Worm (Caenorhabditis elegans) whole organism, L4 larva: Measurements from ENCODE around the gene R05H10.7.

ENCODE experiments used
- F26F4.8 ChIP-seq: fragments of 200-800 bp; sonication (Bioruptor generic); conservative IDR thresholded peaks from 2 replicates; pipeline ENCODE4 v1.3.6; 2022; ENCODE audit warnings: missing genetic modification characterization, missing compliant biosample characterization
- R02D3.7 ChIP-seq: fragments of 150-350 bp; sonication (generic microtip); optimal IDR thresholded peaks from 3 replicates; lab custom pipeline; 2014; ENCODE audit warnings: missing biosample characterization, missing genetic modification characterization
- Y105C5A.15 ChIP-seq: fragments of 200-800 bp; sonication (Bioruptor generic); IDR thresholded peaks from 2 replicates; pipeline ENCODE4 v1.3.6; 2022; ENCODE audit warnings: missing genetic modification characterization, missing compliant biosample characterization
- Y75B8A.6 ChIP-seq: fragments of 200-800 bp; sonication (Bioruptor generic); IDR thresholded peaks from 2 replicates; pipeline ENCODE4 v1.3.6; 2022; ENCODE audit warnings: missing genetic modification reagents, missing genetic modification characterization, missing compliant biosample characterization
- ZK337.2 ChIP-seq: fragments of 200-800 bp; sonication (Bioruptor generic); IDR thresholded peaks from 2 replicates; pipeline ENCODE4 v1.3.6; 2022; ENCODE audit warnings: missing genetic modification reagents, missing genetic modification characterization, missing compliant biosample characterization
- ZK546.5 ChIP-seq, 2 experiments: sonication (generic microtip); optimal IDR thresholded peaks; 2 replicates each; lab custom pipeline; 2017; ENCODE audit warnings: missing biosample characterization in 2 of 2, missing genetic modification characterization in 2 of 2
- aha-1 ChIP-seq: fragments of 150-350 bp; peaks from one replicate; lab custom pipeline; 2014; ENCODE audit warnings: missing biosample characterization, missing genetic modification characterization
- ceh-44 ChIP-seq: fragments of 200-800 bp; sonication (Bioruptor generic); IDR thresholded peaks from 2 replicates; pipeline ENCODE4 v1.3.6; 2022; ENCODE audit warnings: missing genetic modification reagents, missing genetic modification characterization, missing compliant biosample characterization
- ceh-62 ChIP-seq: sonication (generic microtip); optimal IDR thresholded peaks from 2 replicates; lab custom pipeline; 2017; ENCODE audit warnings: missing biosample characterization, missing genetic modification characterization
- ces-1 ChIP-seq: fragments of 150-350 bp; sonication (generic microtip); optimal IDR thresholded peaks from 4 replicates; lab custom pipeline; 2014; ENCODE audit warnings: missing biosample characterization, missing genetic modification reagents, missing genetic modification characterization
- ctbp-1 ChIP-seq: fragments of 200-800 bp; sonication (Bioruptor generic); IDR thresholded peaks from 2 replicates; pipeline ENCODE4 v1.3.6; 2022; ENCODE audit warnings: missing genetic modification reagents, missing genetic modification characterization, missing compliant biosample characterization
- daf-12 ChIP-seq: fragments of 150-350 bp; optimal IDR thresholded peaks from 2 replicates; lab custom pipeline; 2014; ENCODE audit warnings: missing biosample characterization, missing genetic modification reagents, missing genetic modification characterization
- daf-16 ChIP-seq, 3 experiments: sonication (generic microtip); optimal IDR thresholded peaks; 2 replicates each; lab custom pipeline; 2016 to 2017; ENCODE audit warnings: missing genetic modification characterization in 3 of 3, missing genetic modification reagents in 3 of 3, mild to moderate bottlenecking in 2 of 3, missing compliant biosample characterization in 2 of 3, missing biosample characterization in 1 of 3, moderate library complexity in 1 of 3
- dmd-8 ChIP-seq: fragments of 200-800 bp; sonication (Bioruptor generic); IDR thresholded peaks from 2 replicates; pipeline ENCODE4 v1.3.6; 2022; ENCODE audit warnings: missing genetic modification characterization, missing compliant biosample characterization
- dmd-9 ChIP-seq: fragments of 200-800 bp; sonication (Bioruptor generic); IDR thresholded peaks from 2 replicates; pipeline ENCODE4 v1.3.6; 2022; ENCODE audit warnings: missing genetic modification reagents, missing genetic modification characterization, missing compliant biosample characterization
- dve-1 ChIP-seq: sonication (generic microtip); optimal IDR thresholded peaks from 2 replicates; lab custom pipeline; 2017; ENCODE audit warnings: antibody characterized with exemption, mild to moderate bottlenecking, missing genetic modification characterization, missing compliant biosample characterization; ENCODE audit not compliant: insufficient read depth
- fkh-10 ChIP-seq: fragments of 150-350 bp; optimal IDR thresholded peaks from 2 replicates; lab custom pipeline; 2014; ENCODE audit warnings: missing biosample characterization, missing genetic modification reagents, missing genetic modification characterization
- gei-8 ChIP-seq: fragments of 200-800 bp; sonication (Bioruptor generic); optimal IDR thresholded peaks from 2 replicates; lab custom pipeline; 2018; ENCODE audit warnings: mild to moderate bottlenecking, missing genetic modification characterization, missing compliant biosample characterization
- hlh-11 ChIP-seq: fragments of 200-800 bp; sonication (Bioruptor generic); optimal IDR thresholded peaks from 2 replicates; lab custom pipeline; 2018; ENCODE audit warnings: mild to moderate bottlenecking, missing genetic modification characterization, missing compliant biosample characterization
- hlh-30 ChIP-seq: sonication (generic microtip); optimal IDR thresholded peaks from 2 replicates; lab custom pipeline; 2017; ENCODE audit warnings: antibody characterized with exemption, mild to moderate bottlenecking, missing genetic modification characterization, missing compliant biosample characterization; ENCODE audit not compliant: insufficient read depth
- hmg-1.1 ChIP-seq: fragments of 200-800 bp; sonication (Bioruptor generic); IDR thresholded peaks from 2 replicates; pipeline ENCODE4 v1.3.6; 2022; ENCODE audit warnings: missing genetic modification reagents, missing genetic modification characterization, missing compliant biosample characterization
- lin-13 ChIP-seq: fragments of 150-350 bp; optimal IDR thresholded peaks from 2 replicates; lab custom pipeline; 2014; ENCODE audit warnings: missing biosample characterization, missing genetic modification reagents, missing genetic modification characterization
- lin-29 ChIP-seq: fragments of 200-800 bp; sonication (Bioruptor generic); IDR thresholded peaks from 2 replicates; pipeline ENCODE4 v1.3.6; 2022; ENCODE audit warnings: missing genetic modification reagents, missing genetic modification characterization, missing compliant biosample characterization
- lin-38 ChIP-seq: fragments of 200-800 bp; sonication (Bioruptor generic); IDR thresholded peaks from 2 replicates; pipeline ENCODE4 v1.3.6; 2022; ENCODE audit warnings: missing genetic modification reagents, missing genetic modification characterization, missing compliant biosample characterization
- lir-3 ChIP-seq: sonication (generic microtip); optimal IDR thresholded peaks from 2 replicates; lab custom pipeline; 2016; ENCODE audit warnings: mild to moderate bottlenecking, missing genetic modification characterization, missing compliant biosample characterization
- lsy-2 ChIP-seq, 2 experiments: fragments of 150-350 bp in 1 of 2; sonication (generic microtip) in 1 of 2; optimal IDR thresholded peaks; 2 replicates each; lab custom pipeline; 2014 to 2017; ENCODE audit warnings: missing biosample characterization in 2 of 2, missing genetic modification characterization in 2 of 2
- mdt-29 ChIP-seq: fragments of 200-800 bp; sonication (Bioruptor generic); IDR thresholded peaks from 2 replicates; pipeline ENCODE4 v1.3.6; 2022; ENCODE audit warnings: missing genetic modification reagents, missing genetic modification characterization, missing compliant biosample characterization
- mep-1 ChIP-seq: fragments of 150-350 bp; sonication (generic microtip); optimal IDR thresholded peaks from 3 replicates; lab custom pipeline; 2014; ENCODE audit warnings: missing biosample characterization, missing genetic modification characterization
- mes-2 ChIP-seq: sonication (generic microtip); optimal IDR thresholded peaks from 2 replicates; lab custom pipeline; 2016; ENCODE audit warnings: missing genotype, mild to moderate bottlenecking, missing genetic modification characterization, missing compliant biosample characterization; ENCODE audit not compliant: poor library complexity, severe bottlenecking
- nhr-10 ChIP-seq: fragments of 150-350 bp; optimal IDR thresholded peaks from 2 replicates; lab custom pipeline; 2014; ENCODE audit warnings: missing biosample characterization, missing genetic modification characterization
- nhr-102 ChIP-seq: sonication (generic microtip); optimal IDR thresholded peaks from 2 replicates; lab custom pipeline; 2016; ENCODE audit warnings: mild to moderate bottlenecking, missing genetic modification characterization, moderate library complexity, missing compliant biosample characterization
- nhr-237 ChIP-seq: sonication (generic microtip); optimal IDR thresholded peaks from 2 replicates; lab custom pipeline; 2017; ENCODE audit warnings: missing biosample characterization, missing genetic modification characterization
- nhr-25 ChIP-seq: sonication (generic microtip); optimal IDR thresholded peaks from 2 replicates; lab custom pipeline; 2017; ENCODE audit warnings: missing genetic modification characterization, mild to moderate bottlenecking, missing compliant biosample characterization, antibody characterized with exemption, moderate library complexity, borderline replicate concordance; ENCODE audit not compliant: insufficient read depth
- nhr-41 ChIP-seq: fragments of 200-800 bp; sonication (Bioruptor generic); IDR thresholded peaks from 2 replicates; pipeline ENCODE4 v1.3.6; 2022; ENCODE audit warnings: missing genetic modification reagents, missing genetic modification characterization, missing compliant biosample characterization
- nhr-42 ChIP-seq: fragments of 200-800 bp; sonication (Bioruptor generic); IDR thresholded peaks from 2 replicates; pipeline ENCODE4 v1.3.6; 2022; ENCODE audit warnings: missing genetic modification characterization, missing compliant biosample characterization
- nhr-48 ChIP-seq: sonication (generic microtip); optimal IDR thresholded peaks from 2 replicates; lab custom pipeline; 2016; ENCODE audit warnings: mild to moderate bottlenecking, missing genetic modification characterization, missing compliant biosample characterization
- nhr-6 ChIP-seq: fragments of 150-350 bp; optimal IDR thresholded peaks from 2 replicates; lab custom pipeline; 2014; ENCODE audit warnings: missing biosample characterization, missing genetic modification characterization
- nhr-77 ChIP-seq: fragments of 150-350 bp; optimal IDR thresholded peaks from 2 replicates; lab custom pipeline; 2014; ENCODE audit warnings: missing biosample characterization, missing genetic modification characterization
- pha-4 ChIP-seq, 2 experiments: fragments of 150-350 bp in 1 of 2; fragments of 200-800 bp in 1 of 2; sonication (Bioruptor generic) in 1 of 2; IDR thresholded peaks in 1 of 2; optimal IDR thresholded peaks in 1 of 2; 2 replicates each; pipeline versions ENCODE4 v1.3.6 to Lab custom; 2014 to 2022; ENCODE audit warnings: missing genetic modification characterization in 2 of 2, missing genetic modification reagents in 2 of 2, missing biosample characterization in 1 of 2, missing compliant biosample characterization in 1 of 2
- saeg-2 ChIP-seq: fragments of 200-800 bp; sonication (Bioruptor generic); IDR thresholded peaks from 2 replicates; pipeline ENCODE4 v1.3.6; 2022; ENCODE audit warnings: missing genetic modification reagents, missing genetic modification characterization, missing compliant biosample characterization
- set-16 ChIP-seq: fragments of 200-800 bp; sonication (Bioruptor generic); IDR thresholded peaks from 2 replicates; pipeline ENCODE4 v1.3.6; 2022; ENCODE audit warnings: missing genetic modification reagents, missing genetic modification characterization, missing compliant biosample characterization
- skn-1 ChIP-seq: fragments of 150-350 bp; optimal IDR thresholded peaks from 2 replicates; lab custom pipeline; 2014; ENCODE audit warnings: missing biosample characterization, missing genetic modification characterization
- snpc-4 ChIP-seq: fragments of 150-350 bp; optimal IDR thresholded peaks from 2 replicates; lab custom pipeline; 2014; ENCODE audit warnings: missing biosample characterization, missing genetic modification characterization
- tra-1 ChIP-seq: fragments of 200-800 bp; sonication (Bioruptor generic); IDR thresholded peaks from 2 replicates; pipeline ENCODE4 v1.3.6; 2022; ENCODE audit warnings: missing genetic modification reagents, missing genetic modification characterization, missing compliant biosample characterization
- zip-11 ChIP-seq: fragments of 200-800 bp; sonication (Bioruptor generic); IDR thresholded peaks from 2 replicates; pipeline ENCODE4 v1.3.6; 2022; ENCODE audit warnings: missing genetic modification characterization, missing compliant biosample characterization

Gene R05H10.7

ce11 chrII:14855229-14855628 lies at the start of gene R05H10.7:
TSS of gene R05H10.7 (plus strand) at chrII:14855529.
- TF ChIP-seq dve-1 (no peak), snpc-4 (tag; lab: Kevin White, UChicago) (no peak), gei-8 (GFP tag; lab: Kevin White, UChicago) (no peak), nhr-10 (tag; lab: Kevin White, UChicago) (no peak), daf-16 (GFP tag; optimal IDR thresholded peaks at IDR 0.05; lab: Kevin White, UChicago) (no peak), daf-16 (tag; optimal IDR thresholded peaks at IDR 0.05; lab: Kevin White, UChicago) (no peak), Y105C5A.15 (no peak), hlh-30 (tag; lab: Kevin White, UChicago) (no peak), saeg-2 (no peak), F26F4.8 (GFP tag; lab: Robert Waterston, UW) (no peak), hlh-11 (tag; lab: Kevin White, UChicago) (no peak), ctbp-1 (GFP tag; lab: Robert Waterston, UW) (no peak), ceh-62 (no peak), nhr-41 (GFP tag; lab: Robert Waterston, UW) (no peak), zip-11 (GFP tag; lab: Robert Waterston, UW) (no peak), lin-38 (GFP tag; lab: Robert Waterston, UW) (no peak), nhr-25 (tag; lab: Kevin White, UChicago) (no peak), nhr-48 (no peak), lin-29 (GFP tag; lab: Robert Waterston, UW) (no peak)

- TF ChIP-seq Y75B8A.6 (GFP tag; lab: Robert Waterston, UW), result no peak
- no peak for TF ChIP-seq tra-1 (GFP tag; lab: Robert Waterston, UW)
- TF ChIP-seq ceh-44 (GFP tag; lab: Robert Waterston, UW), result no peak
- no peak for TF ChIP-seq ZK337.2 (GFP tag; lab: Robert Waterston, UW)
- TF ChIP-seq aha-1 (tag; lab: Kevin White, UChicago), result peak; percentile 4
- no peak for TF ChIP-seq gei-8 (GFP tag; lab: Kevin White, UChicago)
- no peak for TF ChIP-seq dmd-9 (GFP tag; lab: Robert Waterston, UW)
- TF ChIP-seq dmd-8 (GFP tag; lab: Robert Waterston, UW), result no peak
- TF ChIP-seq nhr-102, result no peak
- TF ChIP-seq, all 104 proteins: peak for 1
Measured at ce11 chrII:14805686-14806085, 49.6 kb upstream of the R05H10.7 start, which contains the start of gene srt-11. TSS of gene srt-11 (plus strand) at chrII:14805986.

ce11 chrII:14808686-14809085 lies 46.6 kb upstream of the R05H10.7 start, which contains the start of gene W01D2.6:
TSS of gene W01D2.6 (plus strand) at chrII:14808986.
- TF ChIP-seq lsy-2 (tag; optimal IDR thresholded peaks at IDR 0.05; lab: Kevin White, UChicago) (no peak), ZK546.5 (tag; optimal IDR thresholded peaks at IDR 0.05; lab: Kevin White, UChicago) (no peak)

DNA sequence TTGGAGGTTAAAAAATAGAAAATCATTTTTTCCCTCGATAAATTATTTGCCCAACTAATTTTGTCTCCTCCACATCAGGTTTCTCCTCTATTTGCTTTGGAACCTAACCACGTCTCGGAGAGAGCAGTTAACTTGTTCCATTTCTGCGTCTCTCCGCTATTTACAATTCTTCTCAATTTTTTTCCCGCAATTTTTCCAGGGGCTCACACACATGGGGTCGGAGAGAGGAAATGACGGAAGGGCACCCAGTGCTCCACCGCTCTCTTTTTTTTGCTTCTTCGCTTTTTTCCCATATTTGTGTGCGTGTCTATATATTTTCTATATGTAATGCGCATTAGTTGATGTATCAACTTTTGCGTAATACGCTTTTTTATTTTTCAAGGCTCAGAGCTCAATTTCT lies 44.7 kb upstream of the R05H10.7 start:
- TF ChIP-seq daf-12 (no peak), R02D3.7 (tag; lab: Kevin White, UChicago) (no peak), nhr-6 (tag; lab: Kevin White, UChicago) (no peak), mdt-29 (GFP tag; lab: Robert Waterston, UW) (no peak), mes-2 (tag; lab: Kevin White, UChicago) (peak; percentile 13), skn-1 (tag; lab: Kevin White, UChicago) (no peak), fkh-10 (GFP tag; lab: Kevin White, UChicago) (peak; percentile 29), lin-13 (GFP tag; lab: Kevin White, UChicago) (no peak), pha-4 (GFP tag; IDR thresholded peaks at IDR 0.05; lab: Robert Waterston, UW) (no peak), pha-4 (tag; optimal IDR thresholded peaks at IDR 0.05; lab: Kevin White, UChicago) (peak; percentile 52), mep-1 (peak; percentile 36), ces-1 (GFP tag; lab: Kevin White, UChicago) (no peak), nhr-77 (peak; percentile 26), hlh-11 (tag; lab: Kevin White, UChicago) (no peak), nhr-25 (tag; lab: Kevin White, UChicago) (no peak), nhr-42 (GFP tag; lab: Robert Waterston, UW) (no peak), aha-1 (tag; lab: Kevin White, UChicago) (peak; percentile 27), Y75B8A.6 (GFP tag; lab: Robert Waterston, UW) (no peak), saeg-2 (no peak), nhr-237 (tag; lab: Kevin White, UChicago) (no peak), set-16 (GFP tag; lab: Robert Waterston, UW) (no peak), lir-3 (no peak), nhr-48 (no peak), hmg-1.1 (GFP tag; lab: Robert Waterston, UW) (peak; percentile 33; the same call in 1 of the 2 replicates)
